Fruit fly (Drosophila melanogaster) whole organism, embryonic: ENCODE measurements around the gene Pka-C1.
A peak's percentile ranks its signal among the peaks of the same experiment; 100 is the strongest.

Experiments used
- Atf-2 ChIP-seq: fragments of 200-800 bp; sonication (Bioruptor generic); optimal IDR thresholded peaks from 2 replicates; lab custom pipeline; 2016; ENCODE audit warnings: missing biosample characterization, missing genetic modification characterization
- Atf3 ChIP-seq: fragments of 200-800 bp; sonication (Bioruptor generic); optimal IDR thresholded peaks from 3 replicates; lab custom pipeline; 2016; ENCODE audit warnings: missing biosample characterization, missing genetic modification characterization
- Bgb ChIP-seq: fragments of 200-800 bp; sonication (Bioruptor generic); IDR thresholded peaks from 2 replicates; pipeline ENCODE4 v1.3.6; 2022; ENCODE audit warnings: missing biosample characterization, missing genetic modification characterization; ENCODE audit not compliant: partially characterized antibody
- Bteb2 ChIP-seq: fragments of 200-800 bp; sonication (Bioruptor generic); optimal IDR thresholded peaks from 2 replicates; lab custom pipeline; 2016; ENCODE audit warnings: missing biosample characterization, missing genetic modification characterization
- CG10321 ChIP-seq: fragments of 200-800 bp; sonication (Bioruptor generic); IDR thresholded peaks from 2 replicates; pipeline ENCODE4 v1.3.6; 2022; ENCODE audit warnings: missing biosample characterization, missing genetic modification characterization
- CG11504 ChIP-seq: fragments of 200-800 bp; sonication (Bioruptor generic); optimal IDR thresholded peaks from 3 replicates; lab custom pipeline; 2019; ENCODE audit warnings: missing biosample characterization, mild to moderate bottlenecking, missing genetic modification characterization, moderate library complexity
- CG11696 ChIP-seq: fragments of 200-800 bp; sonication (Bioruptor generic); IDR thresholded peaks from 2 replicates; pipeline ENCODE4 v1.3.6; 2022; ENCODE audit warnings: missing biosample characterization, missing genetic modification characterization
- CG11723 ChIP-seq: fragments of 200-800 bp; sonication (Bioruptor generic); optimal IDR thresholded peaks from 2 replicates; lab custom pipeline; 2017; ENCODE audit warnings: missing biosample characterization, mild to moderate bottlenecking, missing genetic modification characterization
- CG12219 ChIP-seq: fragments of 200-800 bp; sonication (Bioruptor generic); optimal IDR thresholded peaks from 3 replicates; lab custom pipeline; 2018; ENCODE audit warnings: missing biosample characterization, mild to moderate bottlenecking, missing genetic modification characterization
- CG15269 ChIP-seq: fragments of 200-800 bp; sonication (Bioruptor generic); optimal IDR thresholded peaks from 2 replicates; lab custom pipeline; 2018; ENCODE audit warnings: missing biosample characterization, mild to moderate bottlenecking, missing genetic modification characterization, moderate library complexity
- CG1529 ChIP-seq: fragments of 200-800 bp; sonication (Bioruptor generic); optimal IDR thresholded peaks from 3 replicates; lab custom pipeline; 2018; ENCODE audit warnings: missing biosample characterization, missing genetic modification characterization
- CG2129 ChIP-seq: fragments of 200-800 bp; sonication (Bioruptor generic); IDR thresholded peaks from 2 replicates; pipeline ENCODE4 v1.3.6; 2022; ENCODE audit warnings: missing biosample characterization, missing genetic modification characterization; ENCODE audit not compliant: partially characterized antibody
- CG4820 ChIP-seq: fragments of 200-800 bp; sonication (Bioruptor generic); optimal IDR thresholded peaks from 3 replicates; lab custom pipeline; 2016; ENCODE audit warnings: missing biosample characterization, missing genetic modification characterization
- CG5953 ChIP-seq: fragments of 200-800 bp; sonication (Bioruptor generic); IDR thresholded peaks from 2 replicates; pipeline ENCODE4 v1.3.6; 2022; ENCODE audit warnings: missing biosample characterization, missing genetic modification characterization
- CG6254 ChIP-seq: fragments of 200-800 bp; sonication (Bioruptor generic); optimal IDR thresholded peaks from 3 replicates; lab custom pipeline; 2017; ENCODE audit warnings: mild to moderate bottlenecking, missing biosample characterization, missing genetic modification reagents, missing genetic modification characterization
- CG6272 ChIP-seq: fragments of 200-800 bp; sonication (Bioruptor generic); IDR thresholded peaks from 2 replicates; pipeline ENCODE4 v1.3.6; 2022; ENCODE audit warnings: missing biosample characterization, missing genetic modification characterization
- CG6765 ChIP-seq: fragments of 200-800 bp; sonication (Bioruptor generic); optimal IDR thresholded peaks from 3 replicates; lab custom pipeline; 2017; ENCODE audit warnings: missing biosample characterization, mild to moderate bottlenecking, missing genetic modification characterization
- CG8478 ChIP-seq: fragments of >200 bp; optimal IDR thresholded peaks from 2 replicates; lab custom pipeline; 2018
- CG8765 ChIP-seq: fragments of 200-800 bp; sonication (Bioruptor generic); IDR thresholded peaks from 2 replicates; pipeline ENCODE4 v1.3.6; 2022; ENCODE audit warnings: missing biosample characterization, missing genetic modification characterization
- CG9727 ChIP-seq: fragments of 200-800 bp; sonication (Bioruptor generic); optimal IDR thresholded peaks from 3 replicates; lab custom pipeline; 2017; ENCODE audit warnings: missing biosample characterization, mild to moderate bottlenecking, missing genetic modification characterization
- CG9817 ChIP-seq: fragments of 200-800 bp; sonication (Bioruptor generic); optimal IDR thresholded peaks from 2 replicates; lab custom pipeline; 2018; ENCODE audit warnings: missing biosample characterization, mild to moderate bottlenecking, missing genetic modification characterization, moderate library complexity
- CTCF ChIP-seq: fragments of 200-800 bp; sonication (Bioruptor generic); optimal IDR thresholded peaks from 2 replicates; lab custom pipeline; 2017; ENCODE audit warnings: missing biosample characterization, mild to moderate bottlenecking, missing genetic modification characterization, moderate library complexity
- CrebB ChIP-seq: fragments of 200-800 bp; sonication (Bioruptor generic); optimal IDR thresholded peaks from 3 replicates; lab custom pipeline; 2018; ENCODE audit warnings: missing biosample characterization, mild to moderate bottlenecking, missing genetic modification characterization
- D ChIP-seq, 2 experiments: fragments of 200-800 bp in 1 of 2; fragments of >200 bp in 1 of 2; sonication (Bioruptor generic) in 1 of 2; optimal IDR thresholded peaks; 2 replicates in 1 of 2; 3 replicates in 1 of 2; lab custom pipeline; 2017; ENCODE audit warnings: mild to moderate bottlenecking in 1 of 2, missing biosample characterization in 1 of 2, missing genetic modification characterization in 1 of 2, missing genetic modification reagents in 1 of 2
- Dad ChIP-seq: fragments of 200-800 bp; sonication (Bioruptor generic); optimal IDR thresholded peaks from 3 replicates; lab custom pipeline; 2016; ENCODE audit warnings: missing biosample characterization, missing genetic modification characterization
- Eip74EF ChIP-seq, 2 experiments: fragments of 200-800 bp in 1 of 2; fragments of >200 bp in 1 of 2; sonication (Bioruptor generic) in 1 of 2; optimal IDR thresholded peaks; 2 replicates each; lab custom pipeline; 2017 to 2019; ENCODE audit warnings: missing biosample characterization in 2 of 2, missing genetic modification characterization in 2 of 2, mild to moderate bottlenecking in 1 of 2, moderate library complexity in 1 of 2
- Gsc ChIP-seq: fragments of 200-800 bp; sonication (Bioruptor generic); IDR thresholded peaks from 2 replicates; pipeline ENCODE4 v1.3.6; 2022; ENCODE audit warnings: missing biosample characterization, missing genetic modification characterization
- Hand ChIP-seq: fragments of 200-800 bp; sonication (Bioruptor generic); optimal IDR thresholded peaks from 2 replicates; lab custom pipeline; 2017; ENCODE audit warnings: mild to moderate bottlenecking, missing biosample characterization, missing genetic modification reagents, missing genetic modification characterization
- Max ChIP-seq: fragments of 200-800 bp; sonication (Bioruptor generic); optimal IDR thresholded peaks from 2 replicates; lab custom pipeline; 2016; ENCODE audit warnings: missing biosample characterization, mild to moderate bottlenecking, missing genetic modification characterization
- PHDP ChIP-seq: fragments of 200-800 bp; sonication (Bioruptor generic); optimal IDR thresholded peaks from 3 replicates; lab custom pipeline; 2018; ENCODE audit warnings: missing biosample characterization, mild to moderate bottlenecking, missing genetic modification characterization, moderate library complexity
- Ravus ChIP-seq: fragments of 200-800 bp; sonication (Bioruptor generic); IDR thresholded peaks from 2 replicates; pipeline ENCODE4 v1.3.6; 2022; ENCODE audit warnings: missing biosample characterization, missing genetic modification characterization
- Six4 ChIP-seq: fragments of 200-800 bp; sonication (Bioruptor generic); optimal IDR thresholded peaks from 2 replicates; lab custom pipeline; 2016; ENCODE audit warnings: missing biosample characterization, missing genetic modification characterization
- Sry-β ChIP-seq: fragments of 200-800 bp; sonication (Bioruptor generic); optimal IDR thresholded peaks from 2 replicates; lab custom pipeline; 2018; ENCODE audit warnings: missing biosample characterization, mild to moderate bottlenecking, missing genetic modification characterization, moderate library complexity
- Ssrp ChIP-seq: fragments of 200-800 bp; sonication (Bioruptor generic); optimal IDR thresholded peaks from 2 replicates; lab custom pipeline; 2018; ENCODE audit warnings: missing biosample characterization, mild to moderate bottlenecking, missing genetic modification characterization, moderate library complexity
- dimm ChIP-seq: fragments of 200-800 bp; sonication (Bioruptor generic); IDR thresholded peaks from 2 replicates; pipeline ENCODE4 v1.3.6; 2022; ENCODE audit warnings: missing biosample characterization, missing genetic modification characterization
- dysf ChIP-seq: fragments of 200-800 bp; sonication (Bioruptor generic); IDR thresholded peaks from 3 replicates; pipeline ENCODE4 v1.3.6; 2022; ENCODE audit warnings: missing biosample characterization, missing genetic modification characterization
- lab ChIP-seq: fragments of 200-800 bp; sonication (Bioruptor generic); optimal IDR thresholded peaks from 3 replicates; lab custom pipeline; 2017; ENCODE audit warnings: missing biosample characterization, missing genetic modification characterization, mild to moderate bottlenecking, moderate library complexity, missing genetic modification reagents
- mirr ChIP-seq: fragments of 200-800 bp; sonication (Bioruptor generic); optimal IDR thresholded peaks from 3 replicates; lab custom pipeline; 2018; ENCODE audit warnings: missing biosample characterization, mild to moderate bottlenecking, missing genetic modification characterization
- org-1 ChIP-seq: fragments of 200-800 bp; sonication (Bioruptor generic); optimal IDR thresholded peaks from 2 replicates; lab custom pipeline; 2017; ENCODE audit warnings: missing biosample characterization, missing genetic modification characterization
- otp ChIP-seq: fragments of 200-800 bp; sonication (Bioruptor generic); IDR thresholded peaks from 3 replicates; pipeline ENCODE4, ENCODE4 v1.3.6; 2022; ENCODE audit warnings: missing biosample characterization, missing genetic modification characterization
- phol ChIP-seq: fragments of 200-800 bp; sonication (Bioruptor generic); optimal IDR thresholded peaks from 3 replicates; lab custom pipeline; 2018; ENCODE audit warnings: missing biosample characterization, mild to moderate bottlenecking, missing genetic modification characterization, moderate library complexity
- pita ChIP-seq: fragments of 200-800 bp; sonication (Bioruptor generic); optimal IDR thresholded peaks from 2 replicates; lab custom pipeline; 2017; ENCODE audit warnings: missing biosample characterization, mild to moderate bottlenecking, missing genetic modification characterization
- pnt ChIP-seq: fragments of 200-800 bp; sonication (Bioruptor generic); optimal IDR thresholded peaks from 3 replicates; lab custom pipeline; 2016; ENCODE audit warnings: missing biosample characterization, missing genetic modification characterization
- ro ChIP-seq: fragments of 200-800 bp; sonication (Bioruptor generic); IDR thresholded peaks from 2 replicates; pipeline ENCODE4 v1.3.6; 2022; ENCODE audit warnings: missing biosample characterization, missing genetic modification characterization
- scrt ChIP-seq: fragments of 200-800 bp; sonication (Bioruptor generic); optimal IDR thresholded peaks from 2 replicates; lab custom pipeline; 2018; ENCODE audit warnings: missing biosample characterization, mild to moderate bottlenecking, missing genetic modification characterization, moderate library complexity
- sd ChIP-seq: fragments of 200-800 bp; sonication (Bioruptor generic); optimal IDR thresholded peaks from 3 replicates; lab custom pipeline; 2018; ENCODE audit warnings: missing biosample characterization, mild to moderate bottlenecking, missing genetic modification characterization, moderate library complexity
- sr ChIP-seq: fragments of 200-800 bp; sonication (Bioruptor generic); IDR thresholded peaks from 3 replicates; pipeline ENCODE4 v1.3.6; 2022; ENCODE audit warnings: missing biosample characterization, missing genetic modification characterization
- ssp ChIP-seq: fragments of 200-800 bp; sonication (Bioruptor generic); IDR thresholded peaks from 2 replicates; pipeline ENCODE4 v1.3.6; 2022; ENCODE audit warnings: missing biosample characterization, missing genetic modification characterization
- vnd ChIP-seq: fragments of 200-800 bp; sonication (Bioruptor generic); IDR thresholded peaks from 3 replicates; pipeline ENCODE4 v1.3.6; 2022; ENCODE audit warnings: missing biosample characterization, missing genetic modification characterization; ENCODE audit not compliant: partially characterized antibody
- zf30C ChIP-seq: fragments of 200-800 bp; sonication (Bioruptor generic); optimal IDR thresholded peaks from 3 replicates; lab custom pipeline; 2018; ENCODE audit warnings: missing biosample characterization, mild to moderate bottlenecking, missing genetic modification characterization

The Pka-C1 gene

dm6 chr2L:9660516-9660920 is 38.6 kb downstream of the Pka-C1 start (continued):
- no peak; the same call in 1 of the 2 replicates for TF ChIP-seq Ravus (GFP tag; lab: Robert Waterston, UW)
- TF ChIP-seq Max: peak; percentile 18
- peak; percentile 18 for TF ChIP-seq pnt (GFP tag; lab: Kevin White, UChicago)
- TF ChIP-seq Dad (GFP tag; lab: Kevin White, UChicago): peak; percentile 51
- TF ChIP-seq Eip74EF (GFP tag; optimal IDR thresholded peaks at IDR 0.05; lab: Kevin White, UChicago): peak in 1 of 2 experiments; percentile 60
- TF ChIP-seq CG2129: no peak
- TF ChIP-seq Bgb: no peak
- peak; percentile 71 for TF ChIP-seq phol (tag; lab: Kevin White, UChicago)
- peak; percentile 33; the same call in 1 of the 2 replicates for TF ChIP-seq CG5953 (GFP tag; lab: Robert Waterston, UW)
- TF ChIP-seq CTCF (GFP tag; lab: Kevin White, UChicago): no peak
- TF ChIP-seq CrebB (tag; lab: Kevin White, UChicago): peak; percentile 46
- peak; percentile 79 for TF ChIP-seq scrt (GFP tag; lab: Kevin White, UChicago)
- TF ChIP-seq CG6254 (GFP tag; lab: Kevin White, UChicago): peak; percentile 17
- peak; percentile 80 for TF ChIP-seq PHDP
- TF ChIP-seq CG11504 (tag; lab: Kevin White, UChicago): peak; percentile 88
- TF ChIP-seq CG1529 (GFP tag; lab: Kevin White, UChicago): peak; percentile 22
- TF ChIP-seq CG8478 (lab: Kevin White, UChicago): no peak
- TF ChIP-seq CG12219: peak; percentile 53
- TF ChIP-seq Six4: no peak
- no peak for TF ChIP-seq Sry-β (GFP tag; lab: Kevin White, UChicago)
- peak; percentile 86 for TF ChIP-seq CG6765
- TF ChIP-seq CG10321 (GFP tag; lab: Robert Waterston, UW): 0 out of 2 replicates have a peak, but pooled peaks have one; percentile 9
- TF ChIP-seq dimm (GFP tag; lab: Robert Waterston, UW): no peak
- TF ChIP-seq CG8765 (GFP tag; lab: Robert Waterston, UW): peak; percentile 22; the same call in 1 of the 2 replicates
- TF ChIP-seq Atf-2 (GFP tag; lab: Kevin White, UChicago): peak; percentile 10
- 0 out of 2 replicates have a peak, but pooled peaks have one; percentile 29 for TF ChIP-seq CG11696 (GFP tag; lab: Robert Waterston, UW)
- peak; percentile 36; the same call in 1 of the 2 replicates for TF ChIP-seq ssp
- TF ChIP-seq Hand (GFP tag; lab: Kevin White, UChicago): peak; percentile 89
- peak; percentile 66 for TF ChIP-seq Ssrp
- TF ChIP-seq pita (GFP tag; lab: Kevin White, UChicago): no peak
- peak; percentile 59 for TF ChIP-seq CG9817
- peak; percentile 85 for TF ChIP-seq CG15269 (tag; lab: Kevin White, UChicago)
- TF ChIP-seq zf30C (GFP tag; lab: Kevin White, UChicago): peak; percentile 63
- TF ChIP-seq CG4820 (GFP tag; lab: Kevin White, UChicago): peak; percentile 51
- TF ChIP-seq CG9727: peak; percentile 82
- peak; percentile 31 for TF ChIP-seq CG11723 (GFP tag; lab: Kevin White, UChicago)
- peak; percentile 27 for TF ChIP-seq sd (tag; lab: Kevin White, UChicago)
- peak; percentile 50 for TF ChIP-seq CG6272 (GFP tag; lab: Robert Waterston, UW)
- peak; percentile 23 for TF ChIP-seq Bteb2 (GFP tag; lab: Kevin White, UChicago)
- peak; percentile 90 for TF ChIP-seq lab (GFP tag; lab: Kevin White, UChicago)
- TF ChIP-seq mirr (GFP tag; lab: Kevin White, UChicago): no peak
- no peak for TF ChIP-seq D (optimal IDR thresholded peaks at IDR 0.05; lab: Kevin White, UChicago)
- TF ChIP-seq D (GFP tag; optimal IDR thresholded peaks at IDR 0.05; lab: Kevin White, UChicago): peak; percentile 46
- TF ChIP-seq otp (GFP tag; lab: Robert Waterston, UW): no peak
- TF ChIP-seq dysf: peak; percentile 89
- TF ChIP-seq sr (GFP tag; lab: Robert Waterston, UW): no peak
- no peak for TF ChIP-seq vnd (GFP tag; lab: Robert Waterston, UW)
- TF ChIP-seq ro (GFP tag; lab: Robert Waterston, UW): 0 out of 2 replicates have a peak, but pooled peaks have one; percentile 44
- TF ChIP-seq Gsc (GFP tag; lab: Robert Waterston, UW): 0 out of 2 replicates have a peak, but pooled peaks have one; percentile 15
- TF ChIP-seq Atf3 (GFP tag; lab: Kevin White, UChicago): peak; percentile 64
- peak; percentile 79 for TF ChIP-seq org-1 (GFP tag; lab: Kevin White, UChicago)
